Worm (Caenorhabditis elegans): ENCODE results near the gene mam-3.
"Not testable (repeated sequence)": the region's sequence is repeated elsewhere in the genome, so short reads cannot be mapped to it uniquely, and the experiment has no call there.

DNA sequence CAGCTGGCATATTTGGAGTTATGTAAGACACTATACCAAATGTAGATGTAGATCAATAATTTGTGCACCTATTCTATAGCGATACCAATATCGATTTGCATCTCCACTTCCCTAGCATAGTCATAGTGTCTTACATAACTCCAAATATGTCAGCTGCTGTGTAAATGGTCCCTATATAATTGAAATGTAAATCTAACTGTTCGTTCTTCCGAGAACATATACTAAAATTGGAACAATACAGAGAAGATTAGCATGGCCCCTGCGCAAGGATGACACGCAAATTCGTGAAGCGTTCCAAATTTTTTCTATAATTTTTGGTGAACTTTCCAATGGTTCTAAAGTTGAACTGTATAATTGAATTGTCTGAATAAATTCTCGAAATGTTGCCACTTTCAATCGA, 1.6 kb downstream of the mam-3 start:
- not testable (repeated sequence) for TF ChIP-seq lir-1 (GFP tag; conservative IDR thresholded peaks at IDR 0.05); ceh-91 (GFP tag; IDR thresholded peaks at IDR 0.05); athp-1 (tag; optimal IDR thresholded peaks at IDR 0.05); efl-1 (GFP tag; optimal IDR thresholded peaks at IDR 0.05); snpc-4 (GFP tag; optimal IDR thresholded peaks at IDR 0.05)
- TF ChIP-seq snpc-4 (tag; optimal IDR thresholded peaks at IDR 0.05), result peak in 1 of 4 experiments; percentile 72

Measured in whole organism, young adult.